Worm (Caenorhabditis elegans) whole organism, L4/young adult: ENCODE measurements around the gene nonu-1.

ENCODE experiments used
- W03F9.2 ChIP-seq: fragments of 150-350 bp; optimal IDR thresholded peaks from 2 replicates; lab custom pipeline; 2014; ENCODE audit warnings: missing biosample characterization, missing genetic modification characterization
- dao-5 ChIP-seq: sonication (generic microtip); optimal IDR thresholded peaks from 2 replicates; lab custom pipeline; 2016; ENCODE audit warnings: missing genotype, missing genetic modification characterization, moderate library complexity, missing compliant biosample characterization
- him-1 ChIP-seq: sonication (generic microtip); optimal IDR thresholded peaks from 2 replicates; lab custom pipeline; 2016; ENCODE audit warnings: missing genotype, missing genetic modification reagents, missing genetic modification characterization, missing compliant biosample characterization

DNA sequence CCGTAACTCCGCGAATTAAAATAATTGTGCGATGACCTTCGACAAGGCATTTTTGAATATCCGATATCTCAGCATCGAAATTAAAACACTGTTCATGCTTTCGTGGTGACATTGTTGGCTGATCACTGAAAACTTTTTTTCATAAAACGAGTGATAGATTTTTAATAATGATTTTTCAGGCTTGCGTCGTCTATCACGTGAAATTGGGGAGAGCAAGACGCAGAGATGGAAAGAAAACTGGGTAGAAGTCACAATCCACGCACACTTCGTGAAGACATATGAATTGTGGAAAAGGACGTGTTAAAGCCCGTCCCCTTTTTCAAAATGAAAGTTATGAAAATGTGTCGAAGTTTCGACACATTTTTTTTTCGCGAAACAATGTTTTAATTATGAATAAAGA is at the start of gene nonu-1:
- no peak for TF ChIP-seq him-1 (tag; lab: Kevin White, UChicago)
- TF ChIP-seq dao-5 (tag; lab: Kevin White, UChicago) = no peak
- no peak for TF ChIP-seq W03F9.2 (tag; lab: Kevin White, UChicago)
